Fruit fly (Drosophila melanogaster) S2 (cell line): ENCODE data around the gene LeuRS.
A peak's percentile ranks its signal among the peaks of the same experiment; 100 is the strongest.

Experiments used
- CG8478 ChIP-seq: fragments of >200 bp; optimal IDR thresholded peaks from 2 replicates; lab custom pipeline; 2018
- CTCF ChIP-seq, 2 experiments: fragments of >200 bp; optimal IDR thresholded peaks; 2 replicates each; lab custom pipeline; 2018

LeuRS gene

DNA sequence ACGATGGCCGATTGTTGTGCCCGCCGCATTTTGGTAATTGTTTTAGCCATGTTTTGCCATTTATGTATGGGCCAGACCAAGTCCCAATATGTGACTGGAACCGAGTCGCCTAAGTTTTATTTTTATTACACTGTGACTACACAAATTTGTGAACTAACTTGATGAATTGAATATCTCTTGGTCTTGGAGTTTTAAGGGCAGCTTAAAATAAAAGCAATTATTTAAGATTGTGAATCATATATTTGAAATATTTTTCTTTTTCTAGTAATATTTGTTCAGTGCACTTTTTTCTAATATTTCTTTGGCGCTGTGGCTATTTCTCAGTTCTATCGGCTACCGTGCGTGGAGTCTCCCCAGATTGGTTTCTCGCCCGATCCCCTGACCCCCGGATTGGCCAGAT, 21.0 kb downstream of the LeuRS start:
- TF ChIP-seq CG8478 (lab: Kevin White, UChicago) (no peak), CTCF (optimal IDR thresholded peaks at IDR 0.05; lab: Kevin White, UChicago) (no peak)

DNA sequence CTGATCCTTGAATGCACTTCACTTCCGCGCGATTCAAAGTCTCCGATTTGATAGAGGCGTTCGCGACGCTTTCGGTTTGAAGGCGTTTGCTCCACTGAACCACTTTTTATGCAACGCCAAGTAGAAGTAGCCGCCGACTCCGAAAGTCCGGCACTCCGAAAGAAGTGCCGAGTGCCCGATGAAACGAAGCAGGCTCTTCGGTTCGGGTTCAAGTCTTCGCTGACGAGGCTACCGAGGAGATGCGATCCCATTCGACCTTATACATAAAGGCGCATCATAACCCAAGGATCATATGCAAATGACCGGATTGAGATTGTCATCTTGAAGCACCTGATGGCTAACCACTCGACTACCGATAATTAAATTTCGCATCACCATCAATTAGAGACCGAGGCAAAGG, 23.5 kb downstream of the LeuRS start, which contains the start of gene CG15414:
Gene CG15414, minus strand, starts transcription at position 101 of the 400 bp plus-strand sequence.
- TF ChIP-seq CTCF (optimal IDR thresholded peaks at IDR 0.05; lab: Kevin White, UChicago) (peak; percentile 22 to 31), CG8478 (lab: Kevin White, UChicago) (no peak)

DNA sequence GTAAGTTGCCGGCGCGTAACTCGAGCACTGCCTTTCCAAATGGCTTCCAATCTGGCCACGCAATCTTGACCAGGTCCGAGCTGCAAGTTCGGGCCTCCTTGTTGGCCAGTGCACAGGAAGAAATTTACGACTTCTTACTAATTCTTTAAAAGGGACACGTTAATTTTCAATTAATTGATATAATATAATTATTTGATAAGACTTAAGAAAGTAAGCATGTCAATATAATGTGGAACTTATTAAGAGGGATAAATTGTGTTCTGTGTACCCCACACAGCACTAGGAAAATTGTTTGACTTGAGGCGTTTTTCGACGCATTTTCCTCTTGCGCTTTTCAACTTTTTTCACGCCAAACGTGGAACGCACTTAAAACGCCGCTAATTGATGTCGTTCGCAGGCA, 28.9 kb downstream of the LeuRS start:
- no peak for TF ChIP-seq CTCF (optimal IDR thresholded peaks at IDR 0.05; lab: Kevin White, UChicago)

DNA sequence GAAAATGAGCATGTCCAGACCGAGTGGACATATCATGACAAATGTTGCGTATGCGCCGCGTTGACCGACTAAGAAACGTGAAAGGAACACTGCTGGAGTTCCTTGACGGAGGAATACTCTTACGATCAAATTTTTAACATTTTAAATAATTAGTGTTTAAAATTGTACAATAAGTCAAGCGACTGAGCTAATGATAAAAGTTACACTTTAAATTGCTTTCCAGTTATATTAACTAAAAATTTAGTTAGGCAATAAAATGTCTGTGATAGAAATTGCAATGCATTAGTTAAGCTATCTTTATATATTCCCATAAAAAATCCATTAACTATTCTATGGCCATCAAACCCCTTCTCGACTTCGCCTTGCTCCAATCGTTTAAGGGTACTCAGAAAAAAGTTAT, 29.7 kb downstream of the LeuRS start:
- TF ChIP-seq CTCF (optimal IDR thresholded peaks at IDR 0.05; lab: Kevin White, UChicago), result no peak
- TF ChIP-seq CG8478 (lab: Kevin White, UChicago), result no peak

DNA sequence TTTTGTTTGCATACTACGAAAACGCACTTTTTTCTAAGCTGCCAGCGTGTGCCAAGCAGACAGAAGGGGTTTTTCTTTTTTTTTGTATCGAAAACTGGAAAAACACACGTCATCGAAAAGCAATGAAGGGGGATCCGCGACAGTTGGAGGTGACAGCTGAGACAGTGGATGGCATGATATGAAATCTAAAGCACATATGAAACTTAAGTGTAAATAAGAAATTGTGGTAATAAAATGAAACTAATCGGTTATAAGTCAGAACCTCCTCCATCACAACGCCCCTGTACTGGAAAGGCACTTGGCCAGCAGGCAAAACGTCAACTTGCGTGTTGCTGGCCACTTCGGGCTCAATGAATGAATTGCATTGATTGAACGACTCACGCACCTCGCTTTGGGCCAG, 30.8 kb downstream of the LeuRS start:
- TF ChIP-seq CTCF (optimal IDR thresholded peaks at IDR 0.05; lab: Kevin White, UChicago) (no peak), CG8478 (lab: Kevin White, UChicago) (no peak)

DNA sequence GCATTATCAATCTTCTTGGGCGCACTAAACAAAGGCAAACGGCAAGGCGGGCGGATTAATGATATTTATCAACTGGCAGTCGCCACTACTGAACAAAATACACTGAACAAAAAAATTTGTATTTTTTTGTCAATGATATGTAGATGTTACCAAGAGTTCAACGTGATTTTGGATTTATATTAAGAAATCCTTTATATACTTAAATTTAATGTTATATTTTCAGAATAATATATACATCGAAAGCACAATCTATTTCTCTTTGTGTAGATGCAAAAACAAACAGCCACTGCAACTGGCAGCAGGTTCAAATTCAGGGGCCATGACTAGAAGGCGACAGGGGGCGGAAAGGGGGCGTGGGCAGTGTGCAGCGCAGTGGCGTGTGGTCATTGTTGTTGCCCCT, 31.7 kb downstream of the LeuRS start:
- TF ChIP-seq CG8478 (lab: Kevin White, UChicago), result no peak
- no peak for TF ChIP-seq CTCF (optimal IDR thresholded peaks at IDR 0.05; lab: Kevin White, UChicago)

DNA sequence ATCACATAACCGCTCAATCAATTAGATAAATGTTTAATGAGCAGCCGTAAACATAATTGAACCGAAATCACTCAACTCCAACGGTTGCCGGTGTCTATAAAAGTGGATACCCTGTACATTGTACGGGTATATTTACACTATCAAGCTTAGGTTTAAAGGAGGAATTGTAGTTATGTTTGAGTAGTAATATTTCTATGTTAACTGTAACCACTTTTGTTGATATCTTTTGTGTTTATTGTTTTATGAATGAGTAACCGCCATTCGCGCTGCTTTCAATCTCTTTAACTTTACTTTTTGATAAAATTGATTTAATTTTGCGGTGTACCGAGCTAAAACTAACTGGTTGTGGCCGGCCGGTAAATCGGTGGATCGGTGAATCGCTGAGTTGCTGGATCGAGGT, 32.4 kb downstream of the LeuRS start:
- no peak for TF ChIP-seq CG8478 (lab: Kevin White, UChicago)

DNA sequence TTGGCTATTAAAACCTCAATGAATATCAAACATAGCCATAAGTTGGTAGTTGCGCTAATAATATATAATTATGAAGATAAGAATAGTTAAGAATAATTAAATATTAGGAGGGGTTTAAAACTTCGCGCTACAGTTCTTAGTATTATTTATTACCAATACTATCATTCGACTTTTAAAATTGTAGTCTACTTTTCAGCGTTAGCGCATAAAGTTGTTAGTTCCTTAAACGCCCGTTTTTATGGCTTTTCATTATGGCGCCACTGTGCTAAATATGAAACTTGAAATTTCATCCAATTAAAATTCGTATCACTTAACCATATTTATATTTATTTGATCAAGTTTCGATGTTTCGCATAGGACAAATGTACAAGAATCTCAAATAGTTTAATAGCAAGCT, 34.0 kb downstream of the LeuRS start:
- TF ChIP-seq CTCF (optimal IDR thresholded peaks at IDR 0.05; lab: Kevin White, UChicago), result peak; percentile 67 to 89
- TF ChIP-seq CG8478 (lab: Kevin White, UChicago), result no peak

DNA sequence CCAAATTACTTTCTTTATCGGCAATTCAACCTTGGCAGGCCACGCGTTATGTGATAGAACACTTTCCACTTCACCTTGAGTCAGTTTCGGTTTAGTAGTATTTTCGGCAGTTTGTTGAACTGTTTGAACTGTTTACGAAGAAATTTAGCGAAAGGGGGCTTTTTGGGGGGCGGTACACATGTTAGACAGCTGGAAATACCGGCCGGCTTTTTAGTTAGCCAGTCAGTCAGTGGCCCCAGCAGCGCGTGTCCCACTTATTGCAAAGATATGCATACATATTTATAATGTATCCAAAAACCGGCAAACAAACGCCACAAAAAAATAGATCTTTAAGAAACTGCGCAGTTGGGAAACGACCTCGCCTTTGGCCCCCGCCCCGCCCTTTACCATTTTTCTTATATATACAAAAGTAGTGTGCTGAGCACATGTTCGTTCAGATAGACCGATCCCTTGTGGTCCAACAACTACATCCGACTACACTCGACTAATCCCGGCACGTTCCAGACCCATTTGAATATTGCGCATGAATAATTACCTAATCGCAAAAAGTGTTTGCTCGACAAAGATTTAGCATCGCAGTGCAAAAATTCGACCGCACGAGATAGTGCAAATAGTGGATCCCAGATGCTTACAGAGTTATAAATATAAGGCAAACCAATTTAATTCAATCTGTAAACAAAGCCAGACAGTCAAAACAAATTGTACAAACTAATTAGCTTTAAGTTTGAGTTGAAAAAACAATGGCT, 34.6 kb downstream of the LeuRS start:
- no peak for TF ChIP-seq CTCF (optimal IDR thresholded peaks at IDR 0.05; lab: Kevin White, UChicago)
- TF ChIP-seq CG8478 (lab: Kevin White, UChicago), result no peak

DNA sequence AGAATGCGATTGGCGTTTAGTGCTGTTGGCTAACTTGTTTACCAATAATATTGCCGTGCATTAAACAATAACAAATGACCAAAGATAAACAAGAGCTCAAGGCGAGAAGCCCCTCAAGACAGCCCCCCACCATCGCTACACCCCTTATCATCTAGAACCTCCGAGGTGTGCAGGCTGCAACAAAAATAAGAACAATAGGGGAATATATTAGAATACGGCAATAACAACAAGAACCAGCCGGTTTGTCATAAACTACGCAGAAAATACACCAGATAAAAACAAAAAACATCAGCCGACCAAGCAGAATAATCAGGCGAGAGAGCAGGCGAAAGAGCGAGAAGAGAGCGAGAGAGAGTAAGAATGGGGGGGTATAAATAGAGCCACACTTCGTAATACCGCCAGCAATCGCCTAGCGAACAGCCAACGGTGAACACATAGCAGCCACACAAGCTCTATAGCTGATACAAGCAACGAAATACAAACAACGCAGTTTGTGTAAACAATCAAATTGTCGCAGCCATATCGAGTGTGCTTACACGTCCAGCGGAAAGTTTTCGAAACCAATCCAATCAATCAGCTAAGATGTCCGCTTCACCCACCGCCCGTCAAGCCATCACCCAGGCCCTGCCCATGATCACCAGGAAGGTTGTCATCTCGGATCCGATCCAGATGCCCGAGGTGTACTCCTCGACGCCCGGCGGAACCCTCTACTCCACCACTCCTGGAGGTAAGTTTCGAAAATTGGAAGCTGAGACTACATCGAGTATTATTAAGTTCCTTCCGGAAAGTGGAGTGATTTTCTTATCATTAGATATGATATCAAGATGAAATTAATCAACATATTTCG, 36.2 kb downstream of the LeuRS start, which contains the start of gene Thor:
Gene Thor, plus strand, starts transcription at position 401 of the 847 bp plus-strand sequence.
- TF ChIP-seq CG8478 (lab: Kevin White, UChicago) (no peak), CTCF (optimal IDR thresholded peaks at IDR 0.05; lab: Kevin White, UChicago) (no peak)

DNA sequence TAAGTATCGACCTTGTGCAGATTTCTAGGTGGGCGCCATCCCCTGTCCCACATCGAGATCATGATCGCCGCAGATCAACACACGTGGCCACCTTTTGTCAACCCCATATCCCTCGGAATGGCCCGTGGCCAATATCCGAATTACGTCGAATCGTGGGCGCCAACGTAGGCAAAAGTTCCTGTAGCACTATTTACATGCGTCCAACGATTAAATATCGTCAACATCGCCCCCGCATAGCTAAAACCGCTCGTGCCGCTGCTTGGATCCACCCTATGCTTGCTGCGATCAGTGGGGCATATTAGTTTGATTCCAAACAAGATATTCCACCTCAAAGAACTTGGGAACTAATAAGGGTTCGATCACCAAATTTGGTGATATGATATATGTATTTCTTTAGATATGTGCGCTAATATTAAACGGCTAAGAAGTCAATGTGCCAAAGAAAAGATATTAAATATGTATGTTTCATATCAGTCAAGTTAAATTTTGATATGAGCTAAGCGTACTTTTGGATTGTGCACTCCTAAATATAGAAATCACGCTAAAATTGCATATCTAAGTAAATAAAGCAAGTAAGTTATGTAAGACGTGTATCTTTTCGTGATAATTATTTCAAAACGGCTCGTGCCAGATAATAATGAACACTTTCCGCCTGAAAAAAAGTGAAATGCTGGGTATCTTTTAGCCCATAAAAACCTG, 37.2 kb downstream of the LeuRS start:
- TF ChIP-seq CTCF (optimal IDR thresholded peaks at IDR 0.05; lab: Kevin White, UChicago) (no peak), CG8478 (lab: Kevin White, UChicago) (no peak)

DNA sequence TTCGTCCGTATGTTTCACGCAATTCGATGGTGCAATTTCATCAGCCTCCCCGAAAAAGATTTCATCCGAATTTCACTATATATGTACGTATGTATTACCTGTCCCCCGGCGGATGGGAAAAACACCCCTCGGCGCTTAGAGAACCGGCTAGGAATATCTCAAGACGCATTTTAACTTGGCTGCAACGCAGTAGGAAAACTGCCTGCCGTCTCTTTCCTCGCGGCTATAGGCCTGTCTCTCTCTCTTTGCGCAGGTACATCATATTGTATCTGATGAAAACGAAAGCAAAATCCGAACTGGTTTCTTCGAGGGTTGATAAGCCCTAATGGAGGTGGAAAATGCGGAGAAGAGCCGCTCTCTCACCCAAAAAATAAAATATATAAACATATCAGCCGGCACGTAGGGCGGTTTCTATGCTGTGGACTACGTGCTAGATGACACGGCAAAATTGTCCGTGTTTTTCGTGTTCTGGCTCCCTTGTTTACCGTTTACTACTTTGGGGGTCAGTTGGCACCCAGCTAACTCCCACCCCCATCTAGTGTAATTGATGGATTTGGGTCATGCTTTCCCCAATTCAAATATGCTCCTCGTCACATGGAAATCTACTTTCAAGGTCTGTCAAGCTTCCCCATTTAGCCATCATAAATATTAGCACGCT, 37.9 kb downstream of the LeuRS start:
- TF ChIP-seq CG8478 (lab: Kevin White, UChicago), result no peak
- no peak for TF ChIP-seq CTCF (optimal IDR thresholded peaks at IDR 0.05; lab: Kevin White, UChicago)

DNA sequence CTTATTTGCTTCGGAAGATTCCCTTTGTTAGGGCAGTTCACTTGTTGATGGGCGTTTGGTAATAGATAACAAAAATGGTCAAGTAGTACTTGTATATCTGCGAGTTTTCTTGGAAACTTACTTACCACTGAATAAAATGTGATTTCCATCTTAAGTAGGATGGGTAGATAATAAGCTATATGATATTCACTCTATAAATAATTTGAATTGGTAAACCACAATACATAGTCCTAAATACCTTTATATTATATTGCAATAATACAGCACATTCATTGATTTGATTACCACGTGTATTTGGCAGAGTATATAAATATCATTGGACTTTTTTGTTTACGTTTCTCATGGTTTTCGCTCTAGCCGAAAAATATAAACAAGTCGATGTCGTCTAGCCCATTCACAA, 38.5 kb downstream of the LeuRS start:
- TF ChIP-seq CG8478 (lab: Kevin White, UChicago) (no peak), CTCF (optimal IDR thresholded peaks at IDR 0.05; lab: Kevin White, UChicago) (no peak)

DNA sequence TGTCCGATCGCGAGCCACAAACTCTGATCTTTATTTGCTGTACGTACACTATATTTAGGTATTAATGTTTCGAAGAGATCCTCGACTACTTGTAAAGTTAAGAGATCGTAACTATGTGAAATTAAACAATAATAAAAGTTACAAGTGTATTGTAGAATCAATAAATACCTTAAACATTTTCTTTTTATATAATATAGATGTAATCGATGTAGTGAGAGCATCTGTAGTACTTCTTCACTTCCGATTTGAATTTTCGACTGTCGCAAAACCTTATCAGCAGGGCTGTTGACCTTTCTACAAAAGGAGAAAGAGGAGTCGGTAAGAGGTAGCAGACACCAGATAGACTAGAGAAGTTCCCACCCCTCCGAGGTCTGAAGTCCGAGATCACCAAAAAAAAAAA, 39.3 kb downstream of the LeuRS start:
- TF ChIP-seq CG8478 (lab: Kevin White, UChicago) (no peak), CTCF (optimal IDR thresholded peaks at IDR 0.05; lab: Kevin White, UChicago) (no peak)
